Worm (Caenorhabditis elegans) whole organism, young adult: ENCODE measurements around the gene F08D12.4.

Experiments
- B0336.3 ChIP-seq: fragments of 200-800 bp; sonication (Bioruptor generic); IDR thresholded peaks from 2 replicates; pipeline ENCODE4 v1.3.6; 2022; ENCODE audit warnings: missing genetic modification characterization, missing compliant biosample characterization
- C06A6.2 ChIP-seq: fragments of 200-800 bp; sonication (Bioruptor generic); conservative IDR thresholded peaks from 2 replicates; pipeline ENCODE4 v1.3.6; 2022; ENCODE audit warnings: missing genetic modification characterization, missing compliant biosample characterization
- D2030.7 ChIP-seq: fragments of 200-800 bp; sonication (Bioruptor generic); IDR thresholded peaks from 2 replicates; pipeline ENCODE4 v1.3.6; 2022; ENCODE audit warnings: missing genetic modification reagents, missing genetic modification characterization, missing compliant biosample characterization
- F33H1.4 ChIP-seq: fragments of 200-800 bp; sonication (Bioruptor generic); IDR thresholded peaks from 2 replicates; pipeline ENCODE4 v1.3.6; 2022; ENCODE audit warnings: missing genetic modification reagents, missing genetic modification characterization, missing compliant biosample characterization
- F39B2.1 ChIP-seq: fragments of 200-800 bp; sonication (Bioruptor generic); IDR thresholded peaks from 2 replicates; pipeline ENCODE4 v1.3.6; 2022; ENCODE audit warnings: missing genetic modification reagents, missing genetic modification characterization, missing compliant biosample characterization
- F57C9.4 ChIP-seq: sonication (generic microtip); optimal IDR thresholded peaks from 2 replicates; lab custom pipeline; 2017; ENCODE audit warnings: mild to moderate bottlenecking, missing genetic modification characterization, missing compliant biosample characterization
- K11D2.4 ChIP-seq: fragments of 200-800 bp; sonication (Bioruptor generic); IDR thresholded peaks from 2 replicates; pipeline ENCODE4 v1.3.6; 2022; ENCODE audit warnings: missing genetic modification reagents, missing genetic modification characterization, missing compliant biosample characterization
- T26A5.8 ChIP-seq: sonication (generic microtip); optimal IDR thresholded peaks from 2 replicates; lab custom pipeline; 2016; ENCODE audit warnings: missing genetic modification characterization, missing compliant biosample characterization
- Y56A3A.18 ChIP-seq: fragments of 200-800 bp; sonication (Bioruptor generic); IDR thresholded peaks from 2 replicates; pipeline ENCODE4 v1.3.6; 2022; ENCODE audit warnings: missing genetic modification reagents, missing genetic modification characterization, missing compliant biosample characterization
- Y95B8A.8 ChIP-seq: fragments of 200-800 bp; sonication (Bioruptor generic); IDR thresholded peaks from 2 replicates; pipeline ENCODE4 v1.3.6; 2022; ENCODE audit warnings: missing genetic modification reagents, missing genetic modification characterization, missing compliant biosample characterization
- ama-1 ChIP-seq, 3 experiments: fragments of 150-350 bp in 1 of 3; sonication (generic microtip) in 2 of 3; optimal IDR thresholded peaks; 2 replicates each; lab custom pipeline; 2014 to 2018; ENCODE audit warnings: missing biosample characterization in 2 of 3, missing genetic modification characterization in 2 of 3, missing genetic modification reagents in 2 of 3
- aptf-3 ChIP-seq: fragments of 200-800 bp; sonication (Bioruptor generic); IDR thresholded peaks from 2 replicates; pipeline ENCODE4 v1.3.6; 2022; ENCODE audit warnings: missing genetic modification characterization, missing compliant biosample characterization
- attf-5 ChIP-seq: fragments of 200-800 bp; sonication (Bioruptor generic); optimal IDR thresholded peaks from 2 replicates; lab custom pipeline; 2018; ENCODE audit warnings: mild to moderate bottlenecking, missing genetic modification characterization, missing compliant biosample characterization
- attf-6 ChIP-seq: fragments of 200-800 bp; sonication (Bioruptor generic); IDR thresholded peaks from 2 replicates; pipeline ENCODE4 v1.3.6; 2022; ENCODE audit warnings: missing genetic modification reagents, missing genetic modification characterization, missing compliant biosample characterization
- bed-2 ChIP-seq: fragments of 200-800 bp; sonication (Bioruptor generic); IDR thresholded peaks from 2 replicates; pipeline ENCODE4 v1.3.6; 2022; ENCODE audit warnings: missing genetic modification reagents, missing genetic modification characterization, missing compliant biosample characterization
- ccch-3 ChIP-seq: fragments of 200-800 bp; sonication (Bioruptor generic); optimal IDR thresholded peaks from 2 replicates; lab custom pipeline; 2018; ENCODE audit warnings: mild to moderate bottlenecking, missing genetic modification characterization, missing compliant biosample characterization
- cebp-1 ChIP-seq, 2 experiments: fragments of 200-800 bp in 1 of 2; sonication (Bioruptor generic) in 1 of 2; sonication (generic microtip) in 1 of 2; IDR thresholded peaks in 1 of 2; optimal IDR thresholded peaks in 1 of 2; 2 replicates each; pipeline versions ENCODE4 v1.3.6 to Lab custom; 2017 to 2022; ENCODE audit warnings: missing compliant biosample characterization in 2 of 2, missing genetic modification characterization in 2 of 2, mild to moderate bottlenecking in 1 of 2, missing genetic modification reagents in 1 of 2, moderate library complexity in 1 of 2
- ceh-100 ChIP-seq: fragments of 200-800 bp; sonication (Bioruptor generic); IDR thresholded peaks from 2 replicates; pipeline ENCODE4 v1.3.6; 2022; ENCODE audit warnings: missing genetic modification reagents, missing genetic modification characterization, missing compliant biosample characterization
- ceh-58 ChIP-seq: fragments of 200-800 bp; sonication (Bioruptor generic); IDR thresholded peaks from 2 replicates; pipeline ENCODE4 v1.3.6; 2022; ENCODE audit warnings: missing genetic modification characterization, missing compliant biosample characterization
- ceh-79 ChIP-seq: sonication (generic microtip); optimal IDR thresholded peaks from 2 replicates; lab custom pipeline; 2017; ENCODE audit warnings: mild to moderate bottlenecking, missing genetic modification characterization, missing compliant biosample characterization
- dox-1 ChIP-seq: fragments of 200-800 bp; sonication (Bioruptor generic); IDR thresholded peaks from 2 replicates; pipeline ENCODE4 v1.3.6; 2022; ENCODE audit warnings: missing genetic modification reagents, missing genetic modification characterization, missing compliant biosample characterization
- efl-1 ChIP-seq: fragments of 150-350 bp; optimal IDR thresholded peaks from 2 replicates; lab custom pipeline; 2014; ENCODE audit warnings: missing biosample characterization, missing genetic modification reagents, missing genetic modification characterization
- egl-44 ChIP-seq: fragments of 200-800 bp; sonication (Bioruptor generic); IDR thresholded peaks from 2 replicates; pipeline ENCODE4 v1.3.6; 2022; ENCODE audit warnings: missing genetic modification reagents, missing genetic modification characterization, missing compliant biosample characterization
- egrh-3 ChIP-seq: fragments of 200-800 bp; sonication (Bioruptor generic); IDR thresholded peaks from 2 replicates; pipeline ENCODE4 v1.3.6; 2022; ENCODE audit warnings: missing genetic modification reagents, missing genetic modification characterization, missing compliant biosample characterization
- ekl-4 ChIP-seq: fragments of 200-800 bp; sonication (Bioruptor generic); IDR thresholded peaks from 2 replicates; pipeline ENCODE4 v1.3.6; 2022; ENCODE audit warnings: missing genetic modification reagents, missing genetic modification characterization, missing compliant biosample characterization
- ets-4 ChIP-seq: fragments of 200-800 bp; sonication (Bioruptor generic); optimal IDR thresholded peaks from 2 replicates; lab custom pipeline; 2018; ENCODE audit warnings: mild to moderate bottlenecking, missing genetic modification characterization, missing compliant biosample characterization
- hmg-1.2 ChIP-seq: fragments of 200-800 bp; sonication (Bioruptor generic); IDR thresholded peaks from 2 replicates; pipeline ENCODE4 v1.3.6; 2022; ENCODE audit warnings: missing genetic modification reagents, missing genetic modification characterization, missing compliant biosample characterization
- lin-54 ChIP-seq: fragments of 200-800 bp; sonication (Bioruptor generic); optimal IDR thresholded peaks from 2 replicates; lab custom pipeline; 2018; ENCODE audit warnings: mild to moderate bottlenecking, missing genetic modification characterization, missing compliant biosample characterization
- lir-1 ChIP-seq: fragments of 200-800 bp; sonication (Bioruptor generic); conservative IDR thresholded peaks from 2 replicates; pipeline ENCODE4 v1.3.6; 2022; ENCODE audit warnings: missing genetic modification reagents, missing genetic modification characterization, missing compliant biosample characterization
- lsy-27 ChIP-seq: sonication (generic microtip); optimal IDR thresholded peaks from 2 replicates; lab custom pipeline; 2017; ENCODE audit warnings: missing genetic modification characterization, mild to moderate bottlenecking, missing compliant biosample characterization, antibody characterized with exemption, missing genotype, borderline replicate concordance; ENCODE audit not compliant: insufficient read depth
- madf-6 ChIP-seq: fragments of 200-800 bp; sonication (Bioruptor generic); IDR thresholded peaks from 2 replicates; pipeline ENCODE4 v1.3.6; 2022; ENCODE audit warnings: missing genetic modification reagents, missing genetic modification characterization, missing compliant biosample characterization
- nfya-2 ChIP-seq: fragments of 200-800 bp; sonication (Bioruptor generic); IDR thresholded peaks from 2 replicates; pipeline ENCODE4 v1.3.6; 2022; ENCODE audit warnings: missing genetic modification reagents, missing genetic modification characterization, missing compliant biosample characterization
- nhr-120 ChIP-seq: fragments of 200-800 bp; sonication (Bioruptor generic); IDR thresholded peaks from 2 replicates; pipeline ENCODE4 v1.3.6; 2022; ENCODE audit warnings: missing genetic modification characterization, missing compliant biosample characterization
- nhr-80 ChIP-seq: sonication (generic microtip); optimal IDR thresholded peaks from 2 replicates; lab custom pipeline; 2016; ENCODE audit warnings: missing genetic modification characterization, missing compliant biosample characterization
- pha-4 ChIP-seq: fragments of 150-350 bp; sonication (generic microtip); optimal IDR thresholded peaks from 2 replicates; lab custom pipeline; 2014; ENCODE audit warnings: missing biosample characterization, missing genetic modification reagents, missing genetic modification characterization
- snpc-1.3 ChIP-seq: sonication (generic microtip); optimal IDR thresholded peaks from 2 replicates; lab custom pipeline; 2017; ENCODE audit warnings: missing genetic modification characterization, mild to moderate bottlenecking, missing compliant biosample characterization, antibody characterized with exemption, moderate library complexity, missing genotype, missing genetic modification reagents; ENCODE audit not compliant: insufficient read depth
- tbp1 ChIP-seq: fragments of 200-800 bp; sonication (Bioruptor generic); optimal IDR thresholded peaks from 2 replicates; lab custom pipeline; 2018; ENCODE audit warnings: mild to moderate bottlenecking, missing genetic modification characterization, missing compliant biosample characterization
- tbx-9 ChIP-seq: sonication (generic microtip); optimal IDR thresholded peaks from 2 replicates; lab custom pipeline; 2016; ENCODE audit warnings: borderline replicate concordance, missing genetic modification characterization, inconsistent platforms, missing compliant biosample characterization
- zfh-2 ChIP-seq: fragments of 200-800 bp; sonication (Bioruptor generic); conservative IDR thresholded peaks from 2 replicates; pipeline ENCODE4 v1.3.6; 2022; ENCODE audit warnings: missing genetic modification reagents, missing genetic modification characterization, missing compliant biosample characterization
- ztf-18 ChIP-seq: sonication (generic microtip); optimal IDR thresholded peaks from 2 replicates; lab custom pipeline; 2016; ENCODE audit warnings: missing genotype, mild to moderate bottlenecking, missing genetic modification characterization, missing compliant biosample characterization
- ztf-22 ChIP-seq: fragments of 200-800 bp; sonication (Bioruptor generic); optimal IDR thresholded peaks from 2 replicates; lab custom pipeline; 2018; ENCODE audit warnings: mild to moderate bottlenecking, missing genetic modification characterization, moderate library complexity, missing compliant biosample characterization
- ztf-28 ChIP-seq: fragments of 200-800 bp; sonication (Bioruptor generic); IDR thresholded peaks from 2 replicates; pipeline ENCODE4 v1.3.6; 2022; ENCODE audit warnings: missing genetic modification reagents, missing genetic modification characterization, missing compliant biosample characterization

Gene F08D12.4

ce11 chrII:2787849-2788248 is 9.9 kb downstream of the F08D12.4 start:
- TF ChIP-seq ceh-100 (GFP tag; lab: Robert Waterston, UW) (no peak), hmg-1.2 (GFP tag; lab: Robert Waterston, UW) (no peak), Y95B8A.8 (GFP tag; lab: Robert Waterston, UW) (no peak), nfya-2 (GFP tag; lab: Robert Waterston, UW) (no peak), zfh-2 (GFP tag; lab: Robert Waterston, UW) (peak; percentile 66; the same call in 1 of the 2 replicates), egrh-3 (GFP tag; lab: Robert Waterston, UW) (peak; percentile 25; the same call in 1 of the 2 replicates), efl-1 (GFP tag; lab: Kevin White, UChicago) (no peak), Y56A3A.18 (GFP tag; lab: Robert Waterston, UW) (no peak), pha-4 (tag; lab: Kevin White, UChicago) (no peak), ztf-22 (GFP tag; lab: Kevin White, UChicago) (no peak), madf-6 (peak; percentile 26; the same call in 1 of the 2 replicates), nhr-80 (no peak), egl-44 (GFP tag; lab: Robert Waterston, UW) (no peak), nhr-120 (no peak)

- TF ChIP-seq tbx-9 (tag; lab: Kevin White, UChicago) (no peak), zfh-2 (GFP tag; lab: Robert Waterston, UW) (peak; percentile 73)
These were observed 13.7 kb downstream of the F08D12.4 start for ce11 chrII:2791693-2792092.

- TF ChIP-seq K11D2.4 (GFP tag; lab: Robert Waterston, UW) (no peak), D2030.7 (no peak), aptf-3 (no peak), B0336.3 (GFP tag; lab: Robert Waterston, UW) (no peak), lsy-27 (tag; lab: Kevin White, UChicago) (no peak), ceh-79 (tag; lab: Kevin White, UChicago) (no peak), attf-5 (no peak), tbx-9 (tag; lab: Kevin White, UChicago) (no peak), ccch-3 (no peak), F33H1.4 (GFP tag; lab: Robert Waterston, UW) (no peak), ama-1 (optimal IDR thresholded peaks at IDR 0.05; lab: Kevin White, UChicago) (no peak), ama-1 (GFP tag; optimal IDR thresholded peaks at IDR 0.05; lab: Kevin White, UChicago) (no peak), F57C9.4 (tag; lab: Kevin White, UChicago) (no peak), ekl-4 (GFP tag; lab: Robert Waterston, UW) (no peak), cebp-1 (GFP tag; IDR thresholded peaks at IDR 0.05; lab: Robert Waterston, UW) (no peak), cebp-1 (tag; optimal IDR thresholded peaks at IDR 0.05; lab: Kevin White, UChicago) (no peak), hmg-1.2 (GFP tag; lab: Robert Waterston, UW) (no peak), dox-1 (no peak), bed-2 (no peak), C06A6.2 (no peak)
These were observed 17.5 kb downstream of the F08D12.4 start for ce11 chrII:2795413-2795812.

- TF ChIP-seq zfh-2 (GFP tag; lab: Robert Waterston, UW), result peak; percentile 56
- no peak for TF ChIP-seq lir-1 (GFP tag; lab: Robert Waterston, UW)
These were observed 18.5 kb downstream of the F08D12.4 start for ce11 chrII:2796431-2796830.

- TF ChIP-seq snpc-1.3 (tag; lab: Kevin White, UChicago) (no peak), Y56A3A.18 (GFP tag; lab: Robert Waterston, UW) (no peak), ztf-28 (GFP tag; lab: Robert Waterston, UW) (no peak), T26A5.8 (tag; lab: Kevin White, UChicago) (no peak), ceh-58 (GFP tag; lab: Robert Waterston, UW) (no peak), nhr-120 (no peak), F39B2.1 (GFP tag; lab: Robert Waterston, UW) (no peak), tbp1 (GFP tag; lab: Kevin White, UChicago) (no peak), bed-2 (no peak), ets-4 (GFP tag; lab: Kevin White, UChicago) (no peak), attf-6 (GFP tag; lab: Robert Waterston, UW) (no peak), lin-54 (GFP tag; lab: Kevin White, UChicago) (no peak), ztf-18 (tag; lab: Kevin White, UChicago) (no peak)
These were observed 20.0 kb downstream of the F08D12.4 start for ce11 chrII:2797951-2798350.
